Fruit fly (Drosophila melanogaster) whole organism, wandering third instar larva: ENCODE data around the gene CG5111.

Experiments
- CG32264 ChIP-seq: fragments of 200-800 bp; sonication (Bioruptor generic); optimal IDR thresholded peaks from 2 replicates; lab custom pipeline; 2016; ENCODE audit warnings: missing biosample characterization, missing genetic modification characterization
- CG9705 ChIP-seq: fragments of 200-800 bp; sonication (Bioruptor generic); optimal IDR thresholded peaks from 2 replicates; lab custom pipeline; 2018; ENCODE audit warnings: missing biosample characterization, mild to moderate bottlenecking, missing genetic modification characterization
- Hr83 ChIP-seq: fragments of 200-300 bp; sonication (Bioruptor generic); optimal IDR thresholded peaks from 2 replicates; lab custom pipeline; 2016; ENCODE audit warnings: missing biosample characterization, mild to moderate bottlenecking, missing genetic modification characterization, moderate library complexity; ENCODE audit not compliant: poor library complexity, severe bottlenecking
- fru ChIP-seq: fragments of 200-800 bp; sonication (Bioruptor generic); optimal IDR thresholded peaks from 3 replicates; lab custom pipeline; 2016; ENCODE audit warnings: missing biosample characterization, mild to moderate bottlenecking, missing genetic modification characterization
- rgr ChIP-seq: fragments of 200-800 bp; sonication (Bioruptor generic); optimal IDR thresholded peaks from 3 replicates; lab custom pipeline; 2016; ENCODE audit warnings: missing biosample characterization, mild to moderate bottlenecking, missing genetic modification characterization

dm6 chr3R:25555365-25556106, 49.5 kb downstream of the CG5111 start:
- peak; percentile 78 for TF ChIP-seq fru (GFP tag; lab: Kevin White, UChicago)
- TF ChIP-seq CG32264 (GFP tag; lab: Kevin White, UChicago), result peak; percentile 49
- peak; percentile 78 for TF ChIP-seq CG9705 (GFP tag; lab: Kevin White, UChicago)
- peak; percentile 20 for TF ChIP-seq Hr83 (GFP tag; lab: Kevin White, UChicago)
- peak; percentile 82 for TF ChIP-seq rgr (GFP tag; lab: Kevin White, UChicago)
